Worm (Caenorhabditis elegans) whole organism, early embryonic: ENCODE results near the gene drap-1.

ENCODE experiments used
- F13C5.2 ChIP-seq: sonication (generic microtip); optimal IDR thresholded peaks from 2 replicates; lab custom pipeline; 2017; ENCODE audit warnings: mild to moderate bottlenecking, missing genetic modification characterization, inconsistent platforms, missing compliant biosample characterization
- ama-1 ChIP-seq: fragments of 150-350 bp; optimal IDR thresholded peaks from 2 replicates; lab custom pipeline; 2014
- ceh-13 ChIP-seq: fragments of 200-800 bp; sonication (Bioruptor generic); optimal IDR thresholded peaks from 2 replicates; lab custom pipeline; 2018; ENCODE audit warnings: mild to moderate bottlenecking, missing genetic modification characterization, missing compliant biosample characterization
- ceh-36 ChIP-seq: sonication (generic microtip); optimal IDR thresholded peaks from 2 replicates; lab custom pipeline; 2016; ENCODE audit warnings: missing genetic modification characterization, inconsistent platforms, missing compliant biosample characterization
- ets-7 ChIP-seq: sonication (generic microtip); optimal IDR thresholded peaks from 2 replicates; lab custom pipeline; 2016; ENCODE audit warnings: missing genotype, missing genetic modification characterization, missing compliant biosample characterization
- flt-1 ChIP-seq: fragments of 200-800 bp; sonication (Bioruptor generic); IDR thresholded peaks from 2 replicates; pipeline ENCODE4 v1.3.6; 2022; ENCODE audit warnings: missing genetic modification characterization, missing compliant biosample characterization
- hmg-4 ChIP-seq: fragments of 200-800 bp; sonication (Bioruptor generic); optimal IDR thresholded peaks from 2 replicates; lab custom pipeline; 2018; ENCODE audit warnings: mild to moderate bottlenecking, missing genetic modification characterization, missing compliant biosample characterization
- hnd-1 ChIP-seq: sonication (generic microtip); optimal IDR thresholded peaks from 2 replicates; lab custom pipeline; 2016; ENCODE audit warnings: missing genetic modification characterization, missing compliant biosample characterization
- pes-1 ChIP-seq: fragments of 200-800 bp; sonication (Bioruptor generic); IDR thresholded peaks from 2 replicates; pipeline ENCODE4 v1.3.6; 2022; ENCODE audit warnings: missing genetic modification reagents, missing genetic modification characterization, missing compliant biosample characterization
- scrt-1 ChIP-seq: fragments of 200-800 bp; sonication (Bioruptor generic); IDR thresholded peaks from 2 replicates; pipeline ENCODE4 v1.3.6; 2022; ENCODE audit warnings: missing genetic modification characterization, missing compliant biosample characterization
- sea-1 ChIP-seq: fragments of 200-800 bp; sonication (Bioruptor generic); conservative IDR thresholded peaks from 2 replicates; pipeline ENCODE4 v1.3.6; 2022; ENCODE audit warnings: missing genetic modification characterization, missing compliant biosample characterization
- tbx-11 ChIP-seq: fragments of 200-800 bp; sonication (Bioruptor generic); IDR thresholded peaks from 2 replicates; pipeline ENCODE4 v1.3.6; 2022; ENCODE audit warnings: missing genetic modification characterization, missing compliant biosample characterization
- tbx-37 ChIP-seq: fragments of 200-800 bp; sonication (Bioruptor generic); conservative IDR thresholded peaks from 2 replicates; pipeline ENCODE4 v1.3.6; 2022; ENCODE audit warnings: missing genetic modification reagents, missing genetic modification characterization, missing compliant biosample characterization
- tra-4 ChIP-seq: sonication (generic microtip); optimal IDR thresholded peaks from 2 replicates; lab custom pipeline; 2017; ENCODE audit warnings: missing genetic modification characterization, missing compliant biosample characterization

- no peak for TF ChIP-seq flt-1 (GFP tag; lab: Robert Waterston, UW)
- no peak for TF ChIP-seq ama-1
- TF ChIP-seq tra-4 (tag; lab: Kevin White, UChicago), result no peak
- TF ChIP-seq ceh-36 (tag; lab: Kevin White, UChicago), result no peak
- TF ChIP-seq pes-1 (GFP tag; lab: Robert Waterston, UW), result no peak
- no peak for TF ChIP-seq tbx-37 (GFP tag; lab: Robert Waterston, UW)
- TF ChIP-seq scrt-1 (GFP tag; lab: Robert Waterston, UW), result no peak
- no peak for TF ChIP-seq ets-7 (tag; lab: Kevin White, UChicago)
- no peak for TF ChIP-seq sea-1 (GFP tag; lab: Robert Waterston, UW)
- TF ChIP-seq tbx-11 (GFP tag; lab: Robert Waterston, UW), result no peak
- TF ChIP-seq F13C5.2, result no peak
- no peak for TF ChIP-seq ceh-13 (GFP tag; lab: Kevin White, UChicago)
- no peak for TF ChIP-seq hmg-4 (GFP tag; lab: Kevin White, UChicago)
- no peak for TF ChIP-seq hnd-1 (tag; lab: Kevin White, UChicago)
Measured at ce11 chrV:9706592-9706991, 23.3 kb upstream of the drap-1 start.
